Worm (Caenorhabditis elegans): ENCODE data around the gene alh-8.

ce11 chrII:11772364-11772763, 43.5 kb downstream of the alh-8 start, which contains the start of gene F44E5.15:
- no peak for TF ChIP-seq crh-2 (tag; optimal IDR thresholded peaks at IDR 0.05)
- TF ChIP-seq nhr-12 (tag; optimal IDR thresholded peaks at IDR 0.05), result no peak
- no peak for TF ChIP-seq zag-1 (tag; optimal IDR thresholded peaks at IDR 0.05)
- no peak for TF ChIP-seq nhr-25 (tag; optimal IDR thresholded peaks at IDR 0.05)
- no peak for TF ChIP-seq blmp-1 (tag; optimal IDR thresholded peaks at IDR 0.05; ENCODE audit: insufficient read depth)

Data from whole organism, L2 larva.